Worm (Caenorhabditis elegans): ENCODE data around the gene mpz-6.

Gene mpz-6

ce11 chrII:9418843-9419532 is 12.1 kb upstream of the mpz-6 start:
- TF ChIP-seq aly-1 (tag; optimal IDR thresholded peaks at IDR 0.05) (no peak), F13C5.2 (tag; optimal IDR thresholded peaks at IDR 0.05) (no peak), scrt-1 (GFP tag; IDR thresholded peaks at IDR 0.05) (no peak), hmbx-1 (tag; optimal IDR thresholded peaks at IDR 0.05) (no peak), sea-1 (GFP tag; conservative IDR thresholded peaks at IDR 0.05) (no peak), flt-1 (GFP tag; IDR thresholded peaks at IDR 0.05) (no peak), hmg-4 (GFP tag; optimal IDR thresholded peaks at IDR 0.05) (no peak), ceh-36 (tag; optimal IDR thresholded peaks at IDR 0.05) (no peak), ets-7 (tag; optimal IDR thresholded peaks at IDR 0.05) (no peak), tbx-37 (GFP tag; conservative IDR thresholded peaks at IDR 0.05) (no peak)

DNA sequence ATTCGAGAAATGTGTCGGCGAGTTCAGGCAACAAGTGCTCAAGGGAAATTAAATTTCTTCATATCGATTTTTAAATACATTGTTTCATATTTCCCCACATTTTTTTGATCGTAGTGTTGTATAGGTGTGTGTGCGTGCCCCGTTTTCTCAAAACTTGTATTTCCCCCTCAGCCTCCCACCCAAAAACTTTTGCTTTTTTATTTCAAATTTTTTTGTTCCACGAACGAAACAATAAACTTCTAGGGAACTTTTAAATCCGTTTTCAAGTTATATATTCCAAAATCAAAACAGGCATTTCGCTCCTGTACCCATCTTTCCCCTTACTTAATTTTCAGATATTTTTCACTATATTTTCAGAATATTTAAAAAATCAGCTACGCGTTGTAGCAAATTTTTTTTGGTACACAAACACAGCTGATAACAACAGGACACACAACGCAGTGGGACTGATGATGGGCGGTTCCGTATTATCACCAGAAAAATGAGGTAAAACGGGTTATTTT is 11.2 kb upstream of the mpz-6 start, which contains the start of the genes M176.4 and M176.16:
TSS of gene M176.4 (plus strand) at position 301 of the 503 bp plus-strand sequence.
TSS of gene M176.16 (plus strand) at position 453 of the 503 bp plus-strand sequence.
- no peak for TF ChIP-seq tbx-37 (GFP tag; conservative IDR thresholded peaks at IDR 0.05)
- TF ChIP-seq hmbx-1 (tag; optimal IDR thresholded peaks at IDR 0.05) = no peak
- no peak for TF ChIP-seq ama-1 (optimal IDR thresholded peaks at IDR 0.05)
- TF ChIP-seq ceh-36 (tag; optimal IDR thresholded peaks at IDR 0.05) = no peak
- no peak for TF ChIP-seq pes-1 (GFP tag; IDR thresholded peaks at IDR 0.05)
- no peak for TF ChIP-seq ets-7 (tag; optimal IDR thresholded peaks at IDR 0.05)
- no peak for TF ChIP-seq hmg-4 (GFP tag; optimal IDR thresholded peaks at IDR 0.05)
- TF ChIP-seq tbx-11 (GFP tag; IDR thresholded peaks at IDR 0.05) = no peak
- TF ChIP-seq tra-4 (tag; optimal IDR thresholded peaks at IDR 0.05) = no peak
- no peak for TF ChIP-seq ceh-13 (GFP tag; optimal IDR thresholded peaks at IDR 0.05)
- no peak for TF ChIP-seq F13C5.2 (tag; optimal IDR thresholded peaks at IDR 0.05)
- no peak for TF ChIP-seq aly-1 (tag; optimal IDR thresholded peaks at IDR 0.05)
- TF ChIP-seq hnd-1 (tag; optimal IDR thresholded peaks at IDR 0.05) = no peak
- no peak for TF ChIP-seq sea-1 (GFP tag; conservative IDR thresholded peaks at IDR 0.05)
- TF ChIP-seq B0310.2 (tag; optimal IDR thresholded peaks at IDR 0.05) = no peak
- TF ChIP-seq flt-1 (GFP tag; IDR thresholded peaks at IDR 0.05) = no peak
- TF ChIP-seq scrt-1 (GFP tag; IDR thresholded peaks at IDR 0.05) = no peak

- TF ChIP-seq ceh-36 (tag; optimal IDR thresholded peaks at IDR 0.05) = no peak
- TF ChIP-seq tra-4 (tag; optimal IDR thresholded peaks at IDR 0.05) = no peak
- TF ChIP-seq flt-1 (GFP tag; IDR thresholded peaks at IDR 0.05) = no peak
- TF ChIP-seq B0310.2 (tag; optimal IDR thresholded peaks at IDR 0.05) = no peak
- TF ChIP-seq ceh-13 (GFP tag; optimal IDR thresholded peaks at IDR 0.05) = no peak
- no peak for TF ChIP-seq aly-1 (tag; optimal IDR thresholded peaks at IDR 0.05)
- TF ChIP-seq hmg-4 (GFP tag; optimal IDR thresholded peaks at IDR 0.05) = no peak
- TF ChIP-seq scrt-1 (GFP tag; IDR thresholded peaks at IDR 0.05) = no peak
- TF ChIP-seq sea-1 (GFP tag; conservative IDR thresholded peaks at IDR 0.05) = no peak
- TF ChIP-seq hmbx-1 (tag; optimal IDR thresholded peaks at IDR 0.05) = no peak
- TF ChIP-seq tbx-11 (GFP tag; IDR thresholded peaks at IDR 0.05) = no peak
- no peak for TF ChIP-seq pes-1 (GFP tag; IDR thresholded peaks at IDR 0.05)
- TF ChIP-seq ama-1 (optimal IDR thresholded peaks at IDR 0.05) = no peak
- TF ChIP-seq tbx-37 (GFP tag; conservative IDR thresholded peaks at IDR 0.05) = no peak
- no peak for TF ChIP-seq ets-7 (tag; optimal IDR thresholded peaks at IDR 0.05)
Measured at ce11 chrII:9416381-9417276, 9.7 kb upstream of the mpz-6 start, which contains the start of the genes gss-1 and chch-3. TSS of gene gss-1 (minus strand) at chrII:9416431. TSS of gene chch-3 (plus strand) at chrII:9417013.

DNA sequence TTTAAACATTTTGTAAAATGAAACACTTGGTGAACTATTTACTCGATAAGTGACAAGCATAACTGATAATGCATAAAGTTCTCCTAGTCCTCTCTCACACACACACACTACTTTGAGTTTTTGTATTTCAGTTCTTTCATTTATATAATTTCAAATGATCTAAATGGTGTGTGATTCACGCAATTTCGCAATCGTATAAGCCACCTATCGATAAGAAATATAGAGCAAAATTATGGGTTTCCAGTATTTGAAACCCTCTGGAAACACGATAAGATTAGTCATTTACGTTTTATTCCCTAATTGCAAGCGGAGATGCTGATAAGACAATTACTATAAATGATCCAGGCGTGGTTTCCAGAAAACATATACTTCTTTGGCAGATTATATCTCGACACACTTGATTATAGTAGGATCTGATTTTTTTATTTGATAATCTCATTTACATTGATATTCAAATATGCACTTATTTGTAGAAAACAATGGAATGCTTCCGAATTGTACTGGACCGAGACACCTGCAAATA is 5.2 kb upstream of the mpz-6 start, which contains the start of gene arrd-3:
TSS of gene arrd-3 (plus strand) at position 473 of the 523 bp plus-strand sequence.
- TF ChIP-seq B0310.2 (tag; optimal IDR thresholded peaks at IDR 0.05) (no peak), tbx-37 (GFP tag; conservative IDR thresholded peaks at IDR 0.05) (no peak), ceh-36 (tag; optimal IDR thresholded peaks at IDR 0.05) (no peak), ets-7 (tag; optimal IDR thresholded peaks at IDR 0.05) (no peak), F13C5.2 (tag; optimal IDR thresholded peaks at IDR 0.05) (no peak), aly-1 (tag; optimal IDR thresholded peaks at IDR 0.05) (no peak), sea-1 (GFP tag; conservative IDR thresholded peaks at IDR 0.05) (no peak), pes-1 (GFP tag; IDR thresholded peaks at IDR 0.05) (no peak), ceh-13 (GFP tag; optimal IDR thresholded peaks at IDR 0.05) (no peak), scrt-1 (GFP tag; IDR thresholded peaks at IDR 0.05) (no peak), flt-1 (GFP tag; IDR thresholded peaks at IDR 0.05) (no peak), tbx-11 (GFP tag; IDR thresholded peaks at IDR 0.05) (no peak), hmbx-1 (tag; optimal IDR thresholded peaks at IDR 0.05) (no peak), hmg-4 (GFP tag; optimal IDR thresholded peaks at IDR 0.05) (no peak), hnd-1 (tag; optimal IDR thresholded peaks at IDR 0.05) (no peak), ama-1 (optimal IDR thresholded peaks at IDR 0.05) (no peak), tra-4 (tag; optimal IDR thresholded peaks at IDR 0.05) (no peak)

- TF ChIP-seq flt-1 (GFP tag; IDR thresholded peaks at IDR 0.05) = no peak
- TF ChIP-seq tra-4 (tag; optimal IDR thresholded peaks at IDR 0.05) = no peak
- TF ChIP-seq hmbx-1 (tag; optimal IDR thresholded peaks at IDR 0.05) = no peak
- no peak for TF ChIP-seq aly-1 (tag; optimal IDR thresholded peaks at IDR 0.05)
- TF ChIP-seq ceh-13 (GFP tag; optimal IDR thresholded peaks at IDR 0.05) = no peak
- TF ChIP-seq scrt-1 (GFP tag; IDR thresholded peaks at IDR 0.05) = no peak
- TF ChIP-seq F13C5.2 (tag; optimal IDR thresholded peaks at IDR 0.05) = no peak
Measured at ce11 chrII:9411497-9411896, 4.6 kb upstream of the mpz-6 start, which contains the start of gene M176.9. TSS of gene M176.9 (minus strand) at chrII:9411597.

DNA sequence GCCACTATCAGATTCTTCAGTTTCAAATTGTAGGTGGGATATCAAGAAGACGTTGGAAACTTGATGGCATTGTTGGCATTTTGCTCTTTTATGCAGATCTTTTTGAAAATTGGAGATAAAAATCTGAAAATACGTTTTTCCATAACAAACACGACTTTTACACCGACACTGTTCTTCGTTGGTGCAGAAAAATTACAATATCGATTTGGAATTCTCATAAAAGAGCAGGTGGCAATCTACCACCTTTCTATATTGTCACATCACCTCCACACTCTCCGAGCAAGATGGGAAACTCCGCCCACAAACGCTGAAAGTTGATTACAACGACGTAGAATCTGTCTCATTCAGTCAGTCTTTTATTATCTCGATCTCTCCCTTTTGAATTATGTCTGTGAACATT is 549 bp upstream of the mpz-6 start, which contains the start of gene arrd-2:
TSS of gene arrd-2 (plus strand) at position 301 of the 400 bp plus-strand sequence.
- TF ChIP-seq ceh-36 (tag; optimal IDR thresholded peaks at IDR 0.05) = no peak
- no peak for TF ChIP-seq ceh-13 (GFP tag; optimal IDR thresholded peaks at IDR 0.05)
- no peak for TF ChIP-seq hmg-4 (GFP tag; optimal IDR thresholded peaks at IDR 0.05)
- no peak for TF ChIP-seq ama-1 (optimal IDR thresholded peaks at IDR 0.05)
- TF ChIP-seq sea-1 (GFP tag; conservative IDR thresholded peaks at IDR 0.05) = no peak
- no peak for TF ChIP-seq B0310.2 (tag; optimal IDR thresholded peaks at IDR 0.05)
- TF ChIP-seq F13C5.2 (tag; optimal IDR thresholded peaks at IDR 0.05) = no peak
- TF ChIP-seq ets-7 (tag; optimal IDR thresholded peaks at IDR 0.05) = no peak
